Worm (Caenorhabditis elegans): ENCODE measurements around the gene snpn-1.

ce11 chrIV:5086961-5087326 is 3.9 kb downstream of the snpn-1 start:
- no peak for TF ChIP-seq ama-1 (optimal IDR thresholded peaks at IDR 0.05)
- no peak for TF ChIP-seq tbx-11 (GFP tag; IDR thresholded peaks at IDR 0.05)
- no peak for TF ChIP-seq flt-1 (GFP tag; IDR thresholded peaks at IDR 0.05)
- TF ChIP-seq sea-1 (GFP tag; conservative IDR thresholded peaks at IDR 0.05), result no peak
- TF ChIP-seq B0310.2 (tag; optimal IDR thresholded peaks at IDR 0.05), result no peak
- TF ChIP-seq tbx-37 (GFP tag; conservative IDR thresholded peaks at IDR 0.05), result no peak
- no peak for TF ChIP-seq ets-7 (tag; optimal IDR thresholded peaks at IDR 0.05)
- no peak for TF ChIP-seq F13C5.2 (tag; optimal IDR thresholded peaks at IDR 0.05)
- no peak for TF ChIP-seq ceh-13 (GFP tag; optimal IDR thresholded peaks at IDR 0.05)
- TF ChIP-seq aly-1 (tag; optimal IDR thresholded peaks at IDR 0.05), result no peak
- TF ChIP-seq hnd-1 (tag; optimal IDR thresholded peaks at IDR 0.05), result no peak
